Fruit fly (Drosophila melanogaster): ENCODE results near the gene Obp8a.
A peak's percentile ranks its signal among the peaks of the same experiment; 100 is the strongest.

Gene Obp8a

dm6 chrX:9196362-9196761 is 18.3 kb upstream of the Obp8a start, which contains the start of gene CG12118 (continued):
- TF ChIP-seq Dfd (GFP tag; optimal IDR thresholded peaks at IDR 0.05) (no peak), nau (GFP tag; optimal IDR thresholded peaks at IDR 0.05) (no peak), odd (GFP tag; optimal IDR thresholded peaks at IDR 0.05) (peak; percentile 43), CG32532 (GFP tag; IDR thresholded peaks at IDR 0.05) (peak; percentile 82), CG11723 (GFP tag; optimal IDR thresholded peaks at IDR 0.05) (peak; percentile 32), schlank (tag; optimal IDR thresholded peaks at IDR 0.05) (no peak), ara (GFP tag; IDR thresholded peaks at IDR 0.05) (peak; percentile 73), CG9437 (GFP tag; optimal IDR thresholded peaks at IDR 0.05) (peak; percentile 71), CG11504 (tag; optimal IDR thresholded peaks at IDR 0.05) (peak; percentile 77), cg (GFP tag; optimal IDR thresholded peaks at IDR 0.05) (no peak), chm (GFP tag; IDR thresholded peaks at IDR 0.05) (peak; percentile 92), ssp (GFP tag; IDR thresholded peaks at IDR 0.05) (peak; percentile 74), lola (GFP tag; optimal IDR thresholded peaks at IDR 0.05) (peak in 1 of 3 experiments; percentile 75), sug (tag; optimal IDR thresholded peaks at IDR 0.05) (peak; percentile 57), CG17912 (GFP tag; optimal IDR thresholded peaks at IDR 0.05) (no peak), E2f1 (GFP tag; IDR thresholded peaks at IDR 0.05) (peak; percentile 80), zf30C (GFP tag; optimal IDR thresholded peaks at IDR 0.05) (no peak), Drgx (GFP tag; IDR thresholded peaks at IDR 0.05) (peak; percentile 62), Rx (GFP tag; IDR thresholded peaks at IDR 0.05) (peak; percentile 45; the same call in 1 of the 2 replicates), CG10147 (GFP tag; optimal IDR thresholded peaks at IDR 0.05) (peak; percentile 69), phol (tag; optimal IDR thresholded peaks at IDR 0.05) (peak; percentile 81), ap (GFP tag; IDR thresholded peaks at IDR 0.05) (peak; percentile 61; the same call in 1 of the 2 replicates), CG13123 (GFP tag; optimal IDR thresholded peaks at IDR 0.05) (peak; percentile 75), CG1602 (GFP tag; optimal IDR thresholded peaks at IDR 0.05) (peak; percentile 83), CG17328 (GFP tag; IDR thresholded peaks at IDR 0.05) (peak; percentile 86), Elba2 (GFP tag; optimal IDR thresholded peaks at IDR 0.05) (peak; percentile 23), Spps (tag; optimal IDR thresholded peaks at IDR 0.05) (peak; percentile 67), CG9215 (GFP tag; IDR thresholded peaks at IDR 0.05) (peak; percentile 60), CG18262 (tag; optimal IDR thresholded peaks at IDR 0.05) (peak; percentile 76), wek (GFP tag; optimal IDR thresholded peaks at IDR 0.05) (no peak), CG1792 (GFP tag; optimal IDR thresholded peaks at IDR 0.05) (no peak), MBD-R2 (GFP tag; IDR thresholded peaks at IDR 0.05) (peak; percentile 87), tgo (GFP tag; IDR thresholded peaks at IDR 0.05) (peak; percentile 79), CG4707 (GFP tag; optimal IDR thresholded peaks at IDR 0.05) (no peak), vnd (GFP tag; IDR thresholded peaks at IDR 0.05; ENCODE audit: partially characterized antibody) (peak; percentile 94), crp (GFP tag; optimal IDR thresholded peaks at IDR 0.05) (peak; percentile 87 to 98), CG14441 (GFP tag; IDR thresholded peaks at IDR 0.05) (peak; percentile 78), CG18476 (GFP tag; optimal IDR thresholded peaks at IDR 0.05) (peak; percentile 73), gsb (GFP tag; IDR thresholded peaks at IDR 0.05) (peak; percentile 33; the same call in 1 of the 2 replicates), CG6254 (GFP tag; optimal IDR thresholded peaks at IDR 0.05) (peak; percentile 41), ken (GFP tag; IDR thresholded peaks at IDR 0.05) (peak; percentile 87), HLHmδ (GFP tag; optimal IDR thresholded peaks at IDR 0.05) (no peak), Trl (optimal IDR thresholded peaks at IDR 0.05) (no peak), Trl (GFP tag; optimal IDR thresholded peaks at IDR 0.05) (peak; percentile 55), CG2712 (tag; optimal IDR thresholded peaks at IDR 0.05) (peak; percentile 85), CG17186 (GFP tag; optimal IDR thresholded peaks at IDR 0.05) (peak; percentile 38), CG9797 (GFP tag; optimal IDR thresholded peaks at IDR 0.05) (peak; percentile 2), fd3F (GFP tag; optimal IDR thresholded peaks at IDR 0.05) (peak; percentile 63), ranshi (GFP tag; IDR thresholded peaks at IDR 0.05) (peak; percentile 75), CG11398 (GFP tag; optimal IDR thresholded peaks at IDR 0.05) (no peak), h (optimal IDR thresholded peaks at IDR 0.05) (no peak), fru (optimal IDR thresholded peaks at IDR 0.05) (no peak)

Data from whole organism, embryonic.